Worm (Caenorhabditis elegans): ENCODE data around the gene nhr-162.

- no peak for TF ChIP-seq pes-1 (GFP tag; IDR thresholded peaks at IDR 0.05)
- no peak for TF ChIP-seq tbx-11 (GFP tag; IDR thresholded peaks at IDR 0.05)
- TF ChIP-seq ama-1 (optimal IDR thresholded peaks at IDR 0.05), result no peak
- TF ChIP-seq hnd-1 (tag; optimal IDR thresholded peaks at IDR 0.05), result no peak
- no peak for TF ChIP-seq flt-1 (GFP tag; IDR thresholded peaks at IDR 0.05)
- no peak for TF ChIP-seq ceh-36 (tag; optimal IDR thresholded peaks at IDR 0.05)
- no peak for TF ChIP-seq hmbx-1 (tag; optimal IDR thresholded peaks at IDR 0.05)
- no peak for TF ChIP-seq ceh-13 (GFP tag; optimal IDR thresholded peaks at IDR 0.05)
- no peak for TF ChIP-seq tra-4 (tag; optimal IDR thresholded peaks at IDR 0.05)
- no peak for TF ChIP-seq F13C5.2 (tag; optimal IDR thresholded peaks at IDR 0.05)
Measured at ce11 chrV:6956237-6956636, 35.4 kb downstream of the nhr-162 start, which contains the start of gene mec-1.
